Fruit fly (Drosophila melanogaster): ENCODE data around the gene Cubn2.
A peak's percentile ranks its signal among the peaks of the same experiment; 100 is the strongest.

Cubn2 gene

dm6 chr3L:11777348-11777958, 37.1 kb downstream of the Cubn2 start (continued):
- TF ChIP-seq Hr78 (GFP tag; optimal IDR thresholded peaks at IDR 0.05) (peak in 1 of 2 experiments; percentile 77), HmgZ (tag; optimal IDR thresholded peaks at IDR 0.05) (peak; percentile 19), fd96Cb (tag; optimal IDR thresholded peaks at IDR 0.05) (no peak), Bteb2 (GFP tag; optimal IDR thresholded peaks at IDR 0.05) (no peak), sug (tag; optimal IDR thresholded peaks at IDR 0.05) (peak; percentile 82), danr (GFP tag; IDR thresholded peaks at IDR 0.05) (0 out of 2 replicates have a peak, but pooled peaks have one; percentile 6), crc (GFP tag; optimal IDR thresholded peaks at IDR 0.05) (no peak), Sry-δ (GFP tag; optimal IDR thresholded peaks at IDR 0.05) (peak; percentile 26), CG12219 (GFP tag; optimal IDR thresholded peaks at IDR 0.05) (no peak), BEAF-32 (GFP tag; optimal IDR thresholded peaks at IDR 0.05) (peak; percentile 39), exex (tag; optimal IDR thresholded peaks at IDR 0.05) (peak; percentile 41), CG12299 (tag; optimal IDR thresholded peaks at IDR 0.05) (no peak), onecut (GFP tag; IDR thresholded peaks at IDR 0.05) (no peak), Gsc (GFP tag; IDR thresholded peaks at IDR 0.05) (no peak), lab (GFP tag; optimal IDR thresholded peaks at IDR 0.05) (peak; percentile 33), cg (GFP tag; optimal IDR thresholded peaks at IDR 0.05) (peak; percentile 72), fd64A (GFP tag; optimal IDR thresholded peaks at IDR 0.05) (no peak), row (GFP tag; IDR thresholded peaks at IDR 0.05) (peak; percentile 13; the same call in 1 of the 3 replicates)

dm6 chr3L:11776731-11777130, 37.8 kb downstream of the Cubn2 start, which contains the start of gene CG14131:
TSS of gene CG14131 (plus strand) at chr3L:11777073.
- TF ChIP-seq BtbVII (GFP tag; optimal IDR thresholded peaks at IDR 0.05) (no peak), chinmo (GFP tag; IDR thresholded peaks at IDR 0.05; ENCODE audit: partially characterized antibody) (peak; percentile 62; the same call in 3 of the 4 replicates), CG8089 (GFP tag; optimal IDR thresholded peaks at IDR 0.05) (no peak), exex (tag; optimal IDR thresholded peaks at IDR 0.05) (peak; percentile 99), Med (GFP tag) (peak; percentile 65), Trl (optimal IDR thresholded peaks at IDR 0.05) (peak; percentile 39 to 70), Trl (GFP tag; optimal IDR thresholded peaks at IDR 0.05) (no peak), Deaf1 (tag; optimal IDR thresholded peaks at IDR 0.05) (peak; percentile 83), CG13287 (GFP tag; IDR thresholded peaks at IDR 0.05; ENCODE audit: partially characterized antibody) (peak; percentile 41), GATAe (GFP tag; conservative IDR thresholded peaks at IDR 0.05) (0 out of 2 replicates have a peak, but pooled peaks have one; percentile 21), rib (GFP tag; IDR thresholded peaks at IDR 0.05) (peak; percentile 22; the same call in 1 of the 2 replicates), CG32532 (GFP tag; IDR thresholded peaks at IDR 0.05) (peak; percentile 38; the same call in 1 of the 2 replicates), Adf1 (GFP tag; IDR thresholded peaks at IDR 0.05) (peak; percentile 74), CG34376 (GFP tag; optimal IDR thresholded peaks at IDR 0.05) (peak; percentile 78), sug (tag; optimal IDR thresholded peaks at IDR 0.05) (peak; percentile 48), Rx (GFP tag; IDR thresholded peaks at IDR 0.05) (no peak), Pdp1 (GFP tag; optimal IDR thresholded peaks at IDR 0.05) (peak in 1 of 2 experiments; percentile 30), CG7745 (tag; optimal IDR thresholded peaks at IDR 0.05) (no peak), grn (GFP tag; optimal IDR thresholded peaks at IDR 0.05) (peak; percentile 93), crp (GFP tag; optimal IDR thresholded peaks at IDR 0.05) (no peak), mirr (GFP tag; optimal IDR thresholded peaks at IDR 0.05) (peak; percentile 97), ci (GFP tag; IDR thresholded peaks at IDR 0.05) (peak; percentile 18; the same call in 1 of the 3 replicates), lab (GFP tag; optimal IDR thresholded peaks at IDR 0.05) (peak; percentile 26)
